Worm (Caenorhabditis elegans) whole organism, mixed stage, embryonic: ENCODE data around the gene H14N18.4.

ENCODE experiments used
- ceh-39 ChIP-seq: fragments of 150-350 bp; optimal IDR thresholded peaks from 2 replicates; lab custom pipeline; 2014; ENCODE audit warnings: missing biosample characterization, missing genetic modification characterization
- ceh-43 ChIP-seq: fragments of 200-800 bp; sonication (Bioruptor generic); optimal IDR thresholded peaks from 2 replicates; lab custom pipeline; 2018; ENCODE audit warnings: mild to moderate bottlenecking, missing genetic modification characterization, moderate library complexity, missing compliant biosample characterization
- ceh-83 ChIP-seq: fragments of 200-800 bp; sonication (Bioruptor generic); optimal IDR thresholded peaks from 2 replicates; lab custom pipeline; 2018; ENCODE audit warnings: mild to moderate bottlenecking, missing genetic modification characterization, missing compliant biosample characterization
- ces-1 ChIP-seq: fragments of 150-350 bp; optimal IDR thresholded peaks from 2 replicates; lab custom pipeline; 2014; ENCODE audit warnings: missing biosample characterization, missing genetic modification reagents, missing genetic modification characterization
- drap-1 ChIP-seq: fragments of 200-800 bp; sonication (Bioruptor generic); optimal IDR thresholded peaks from 3 replicates; lab custom pipeline; 2018; ENCODE audit warnings: mild to moderate bottlenecking, missing genetic modification characterization, missing compliant biosample characterization
- elt-1 ChIP-seq: sonication (generic microtip); optimal IDR thresholded peaks from 2 replicates; lab custom pipeline; 2017; ENCODE audit warnings: missing genetic modification characterization, mild to moderate bottlenecking, missing compliant biosample characterization, antibody characterized with exemption, moderate library complexity, borderline replicate concordance; ENCODE audit not compliant: insufficient read depth
- elt-3 ChIP-seq: fragments of 150-350 bp; optimal IDR thresholded peaks from 2 replicates; lab custom pipeline; 2014; ENCODE audit warnings: missing biosample characterization, missing genetic modification characterization
- ham-2 ChIP-seq: fragments of 200-800 bp; sonication (Bioruptor generic); optimal IDR thresholded peaks from 2 replicates; lab custom pipeline; 2018; ENCODE audit warnings: mild to moderate bottlenecking, missing genetic modification characterization, missing compliant biosample characterization
- hlh-1 ChIP-seq: fragments of 150-350 bp; optimal IDR thresholded peaks from 2 replicates; lab custom pipeline; 2014; ENCODE audit warnings: missing biosample characterization, missing genetic modification reagents, missing genetic modification characterization
- lin-13 ChIP-seq: fragments of 150-350 bp; optimal IDR thresholded peaks from 2 replicates; lab custom pipeline; 2014; ENCODE audit warnings: missing biosample characterization, missing genetic modification characterization
- lin-32 ChIP-seq: fragments of 200-800 bp; sonication (Bioruptor generic); optimal IDR thresholded peaks from 2 replicates; lab custom pipeline; 2018; ENCODE audit warnings: mild to moderate bottlenecking, missing genetic modification characterization, missing compliant biosample characterization
- lsy-2 ChIP-seq: fragments of 150-350 bp; optimal IDR thresholded peaks from 2 replicates; lab custom pipeline; 2014; ENCODE audit warnings: missing biosample characterization, missing genetic modification characterization
- mep-1 ChIP-seq: fragments of 150-350 bp; optimal IDR thresholded peaks from 2 replicates; lab custom pipeline; 2017; ENCODE audit warnings: missing biosample characterization, missing genetic modification reagents, missing genetic modification characterization, inconsistent platforms
- mls-2 ChIP-seq: sonication (generic microtip); optimal IDR thresholded peaks from 2 replicates; lab custom pipeline; 2016; ENCODE audit warnings: mild to moderate bottlenecking, missing genetic modification characterization, moderate library complexity, missing compliant biosample characterization
- nhr-12 ChIP-seq: fragments of 150-350 bp; optimal IDR thresholded peaks from 2 replicates; lab custom pipeline; 2014; ENCODE audit warnings: missing biosample characterization, missing genetic modification characterization
- nhr-2 ChIP-seq: fragments of 150-350 bp; optimal IDR thresholded peaks from 2 replicates; lab custom pipeline; 2014; ENCODE audit warnings: missing biosample characterization, missing genetic modification characterization
- nhr-237 ChIP-seq: fragments of 150-350 bp; optimal IDR thresholded peaks from 2 replicates; lab custom pipeline; 2014; ENCODE audit warnings: missing biosample characterization, missing genetic modification characterization
- nhr-76 ChIP-seq: sonication (generic microtip); optimal IDR thresholded peaks from 2 replicates; lab custom pipeline; 2017; ENCODE audit warnings: missing biosample characterization, missing genetic modification characterization
- pha-4 ChIP-seq: fragments of 150-350 bp; optimal IDR thresholded peaks from 2 replicates; lab custom pipeline; 2018; ENCODE audit warnings: missing biosample characterization, missing genetic modification reagents, missing genetic modification characterization
- sem-2 ChIP-seq: fragments of 200-800 bp; sonication (Bioruptor generic); optimal IDR thresholded peaks from 2 replicates; lab custom pipeline; 2018; ENCODE audit warnings: mild to moderate bottlenecking, missing genetic modification characterization, missing compliant biosample characterization
- snpc-4 ChIP-seq: fragments of 150-350 bp; optimal IDR thresholded peaks from 2 replicates; lab custom pipeline; 2014; ENCODE audit warnings: missing biosample characterization, missing genetic modification characterization
- sptf-1 ChIP-seq: sonication (generic microtip); optimal IDR thresholded peaks from 2 replicates; lab custom pipeline; 2017; ENCODE audit warnings: mild to moderate bottlenecking, missing genetic modification characterization, moderate library complexity, missing compliant biosample characterization
- unc-120 ChIP-seq: sonication (generic microtip); optimal IDR thresholded peaks from 2 replicates; lab custom pipeline; 2017; ENCODE audit warnings: missing genetic modification characterization, missing compliant biosample characterization; ENCODE audit not compliant: poor library complexity, severe bottlenecking
- unc-39 ChIP-seq: fragments of 150-350 bp; optimal IDR thresholded peaks from 2 replicates; lab custom pipeline; 2014; ENCODE audit warnings: missing biosample characterization, missing genetic modification characterization
- unc-62 ChIP-seq: fragments of 150-350 bp; optimal IDR thresholded peaks from 2 replicates; lab custom pipeline; 2014; ENCODE audit warnings: missing biosample characterization, missing genetic modification reagents, missing genetic modification characterization
- ztf-11 ChIP-seq: fragments of 150-350 bp; optimal IDR thresholded peaks from 2 replicates; lab custom pipeline; 2014; ENCODE audit warnings: missing biosample characterization, missing genetic modification characterization

The H14N18.4 gene

ce11 chrV:8964055-8964758 lies 35.4 kb upstream of the H14N18.4 start, which contains the start of gene nhr-44:
Gene nhr-44, minus strand, starts transcription at chrV:8964105.
- TF ChIP-seq ceh-43 (no peak), elt-1 (tag; lab: Kevin White, UChicago) (peak; percentile 18), pha-4 (tag; lab: Kevin White, UChicago) (peak; percentile 50)

- TF ChIP-seq ces-1: peak; percentile 34
- TF ChIP-seq ham-2: peak; percentile 17
- no peak for TF ChIP-seq lsy-2
These were observed 27.8 kb upstream of the H14N18.4 start, which contains the start of gene ttc-17 for ce11 chrV:8956387-8957095. Gene ttc-17, plus strand, starts transcription at chrV:8957045.

ce11 chrV:8949873-8950272 lies 21.1 kb upstream of the H14N18.4 start:
- TF ChIP-seq drap-1 (no peak), pha-4 (tag; lab: Kevin White, UChicago) (no peak), elt-3 (tag; lab: Kevin White, UChicago) (no peak), mls-2 (tag; lab: Kevin White, UChicago) (no peak), mep-1 (tag; lab: Kevin White, UChicago) (no peak), hlh-1 (tag; lab: Kevin White, UChicago) (no peak), ceh-83 (GFP tag; lab: Kevin White, UChicago) (no peak), nhr-76 (no peak), nhr-12 (tag; lab: Kevin White, UChicago) (no peak), sptf-1 (tag; lab: Kevin White, UChicago) (no peak), lin-32 (GFP tag; lab: Kevin White, UChicago) (no peak), ces-1 (no peak), elt-1 (tag; lab: Kevin White, UChicago) (no peak), unc-120 (no peak), nhr-237 (tag; lab: Kevin White, UChicago) (no peak), unc-62 (no peak), snpc-4 (tag; lab: Kevin White, UChicago) (no peak), ztf-11 (tag; lab: Kevin White, UChicago) (no peak), nhr-2 (no peak)

- no peak for TF ChIP-seq ceh-83 (GFP tag; lab: Kevin White, UChicago)
- TF ChIP-seq nhr-2: no peak
- TF ChIP-seq ceh-43: no peak
These were observed 20.2 kb upstream of the H14N18.4 start for ce11 chrV:8948996-8949395.

ce11 chrV:8948365-8948764 lies 19.6 kb upstream of the H14N18.4 start:
- TF ChIP-seq ztf-11 (tag; lab: Kevin White, UChicago): no peak
- TF ChIP-seq ceh-43: no peak
- TF ChIP-seq ceh-83 (GFP tag; lab: Kevin White, UChicago): no peak
- no peak for TF ChIP-seq nhr-237 (tag; lab: Kevin White, UChicago)
- no peak for TF ChIP-seq ceh-39 (tag; lab: Kevin White, UChicago)
- TF ChIP-seq mep-1 (tag; lab: Kevin White, UChicago): no peak
- no peak for TF ChIP-seq snpc-4 (tag; lab: Kevin White, UChicago)
- TF ChIP-seq pha-4 (tag; lab: Kevin White, UChicago): no peak
- TF ChIP-seq unc-39 (tag; lab: Kevin White, UChicago): no peak
- no peak for TF ChIP-seq elt-3 (tag; lab: Kevin White, UChicago)

- TF ChIP-seq ham-2 (no peak), snpc-4 (tag; lab: Kevin White, UChicago) (no peak), lin-13 (tag; lab: Kevin White, UChicago) (no peak), sem-2 (GFP tag; lab: Kevin White, UChicago) (no peak), ceh-39 (tag; lab: Kevin White, UChicago) (no peak)
These were observed 18.7 kb upstream of the H14N18.4 start, which contains the start of gene gck-1 for ce11 chrV:8947499-8947898. Gene gck-1, plus strand, starts transcription at chrV:8947799.
